Fruit fly (Drosophila melanogaster): ENCODE data around the gene Cyp313a1.

Gene Cyp313a1

DNA sequence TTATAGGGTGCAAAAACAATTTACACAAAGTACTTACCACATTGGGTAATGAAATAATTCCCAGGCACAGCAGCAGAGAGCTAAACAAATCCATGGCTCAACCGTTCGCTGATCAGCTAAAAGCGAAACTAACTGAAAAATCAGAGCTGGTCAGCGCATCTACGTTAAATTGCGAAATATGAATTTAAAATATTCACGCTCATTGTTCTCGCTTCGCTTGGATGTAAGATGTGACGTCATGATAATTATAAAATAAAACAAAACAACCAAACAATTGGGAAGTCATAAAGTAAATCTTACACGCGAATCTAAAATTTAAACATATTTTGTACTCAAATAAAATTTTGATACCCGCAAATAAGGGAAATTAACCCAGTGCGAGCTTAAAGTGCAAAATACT is 39.1 kb downstream of the Cyp313a1 start, which contains the start of gene CG14854:
CG14854 (minus strand) TSS at position 101 of the 400 bp plus-strand sequence.
- TF ChIP-seq CTCF (optimal IDR thresholded peaks at IDR 0.05) (no peak), CG8478 (optimal IDR thresholded peaks at IDR 0.05) (no peak)

DNA sequence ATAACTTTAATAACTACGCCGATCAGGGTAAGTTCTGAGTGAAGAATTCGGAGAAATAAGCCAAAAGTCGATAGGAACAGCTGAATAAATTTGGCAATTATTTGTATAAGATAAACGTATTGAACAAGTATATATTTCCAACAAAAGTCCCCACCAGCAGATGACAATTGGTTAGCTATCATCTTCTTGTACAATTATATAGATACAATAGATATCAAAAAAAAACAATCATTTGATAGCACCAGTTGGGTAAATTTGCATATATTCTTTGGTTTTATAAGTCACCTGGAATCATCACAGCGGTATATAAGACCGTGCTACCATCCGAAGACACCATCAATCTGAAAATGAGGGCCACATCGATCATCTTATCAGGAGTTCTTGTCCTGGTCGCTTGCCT is 39.8 kb downstream of the Cyp313a1 start, which contains the start of gene Jig:
Jig (plus strand) TSS at position 301 of the 400 bp plus-strand sequence.
- TF ChIP-seq CTCF (optimal IDR thresholded peaks at IDR 0.05) (no peak), CG8478 (optimal IDR thresholded peaks at IDR 0.05) (no peak)

- no peak for TF ChIP-seq CG8478 (optimal IDR thresholded peaks at IDR 0.05)
- TF ChIP-seq CTCF (optimal IDR thresholded peaks at IDR 0.05) = no peak
Observed at dm6 chr3R:14562040-14562439, 41.2 kb downstream of the Cyp313a1 start, which contains the start of gene CG14851. CG14851 (plus strand) TSS chr3R:14562340.

dm6 chr3R:14564705-14565064 is 43.8 kb downstream of the Cyp313a1 start, which contains the start of gene CG8087:
CG8087 (minus strand) TSS chr3R:14564805.
- no peak for TF ChIP-seq CTCF (optimal IDR thresholded peaks at IDR 0.05)
- no peak for TF ChIP-seq CG8478 (optimal IDR thresholded peaks at IDR 0.05)

dm6 chr3R:14565065-14565977 is 44.5 kb downstream of the Cyp313a1 start, which contains the start of gene CG14852:
CG14852 (plus strand) TSS chr3R:14565927.
- TF ChIP-seq CTCF (optimal IDR thresholded peaks at IDR 0.05) = peak; percentile 4 to 70
- TF ChIP-seq CG8478 (optimal IDR thresholded peaks at IDR 0.05) = no peak

DNA sequence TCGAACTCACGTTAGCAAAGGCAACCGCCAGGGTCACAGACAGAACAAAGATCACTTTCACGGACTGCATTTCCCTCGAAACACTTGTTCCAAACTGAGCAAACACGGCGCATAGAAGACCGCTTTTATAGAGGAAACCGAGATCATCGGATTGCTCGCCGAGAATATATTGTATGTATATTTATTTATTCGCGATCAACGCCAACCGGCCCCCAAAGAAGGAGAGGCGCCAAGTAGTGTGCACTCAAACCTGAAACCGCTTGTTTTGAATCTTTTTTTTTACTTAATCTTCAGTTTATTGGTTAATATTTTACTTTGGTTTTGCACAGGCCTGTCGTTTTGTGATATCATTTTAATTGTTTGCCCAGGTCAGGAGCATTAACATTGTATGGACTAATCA is 46.5 kb downstream of the Cyp313a1 start, which contains the start of gene CG31313:
CG31313 (minus strand) TSS at position 101 of the 400 bp plus-strand sequence.
- TF ChIP-seq CG8478 (optimal IDR thresholded peaks at IDR 0.05) (no peak), CTCF (optimal IDR thresholded peaks at IDR 0.05) (no peak)

dm6 chr3R:14567796-14568195 is 46.9 kb downstream of the Cyp313a1 start:
- TF ChIP-seq CTCF (optimal IDR thresholded peaks at IDR 0.05) (no peak), CG8478 (optimal IDR thresholded peaks at IDR 0.05) (no peak)

- no peak for TF ChIP-seq CG8478 (optimal IDR thresholded peaks at IDR 0.05)
- TF ChIP-seq CTCF (optimal IDR thresholded peaks at IDR 0.05) = no peak
Observed at dm6 chr3R:14568501-14569137, 47.8 kb downstream of the Cyp313a1 start, which contains the start of gene CG8066. CG8066 (minus strand) TSS chr3R:14568847.

dm6 chr3R:14569411-14570107 is 48.7 kb downstream of the Cyp313a1 start, which contains the start of gene Cys:
Cys (minus strand) TSS chr3R:14569644.
- TF ChIP-seq CG8478 (optimal IDR thresholded peaks at IDR 0.05) (no peak), CTCF (optimal IDR thresholded peaks at IDR 0.05) (no peak)

Measured in S2 (cell line).